Fruit fly (Drosophila melanogaster) whole organism, pupa: Measurements from ENCODE around the gene p-cup.

ENCODE experiments used
- CG10348 ChIP-seq: fragments of 200-800 bp; sonication (Bioruptor generic); IDR thresholded peaks from 2 replicates; pipeline ENCODE4 v1.3.6; 2022; ENCODE audit warnings: missing biosample characterization, missing genetic modification characterization
- CG12605 ChIP-seq: fragments of 200-800 bp; sonication (Bioruptor generic); IDR thresholded peaks from 2 replicates; pipeline ENCODE4 v1.3.6; 2022; ENCODE audit warnings: missing biosample characterization, missing genetic modification characterization
- CG13204 ChIP-seq: fragments of 200-800 bp; sonication (Bioruptor generic); optimal IDR thresholded peaks from 2 replicates; lab custom pipeline; 2018; ENCODE audit warnings: missing biosample characterization, mild to moderate bottlenecking, missing genetic modification characterization, moderate library complexity
- CG14655 ChIP-seq: fragments of 200-800 bp; sonication (Bioruptor generic); optimal IDR thresholded peaks from 3 replicates; lab custom pipeline; 2017; ENCODE audit warnings: mild to moderate bottlenecking, missing biosample characterization, missing genetic modification reagents, missing genetic modification characterization
- CG15710 ChIP-seq: fragments of 200-800 bp; sonication (Bioruptor generic); optimal IDR thresholded peaks from 2 replicates; lab custom pipeline; 2018; ENCODE audit warnings: missing biosample characterization, mild to moderate bottlenecking, missing genetic modification characterization, moderate library complexity
- CG17806 ChIP-seq: fragments of 200-800 bp; sonication (Bioruptor generic); optimal IDR thresholded peaks from 2 replicates; lab custom pipeline; 2018; ENCODE audit warnings: missing biosample characterization, mild to moderate bottlenecking, missing genetic modification characterization, moderate library complexity
- CG32121 ChIP-seq: fragments of 200-800 bp; sonication (Bioruptor generic); IDR thresholded peaks from 2 replicates; pipeline ENCODE4 v1.3.6; 2022; ENCODE audit warnings: missing biosample characterization, missing genetic modification characterization
- CG34367 ChIP-seq: fragments of 200-800 bp; sonication (Bioruptor generic); optimal IDR thresholded peaks from 2 replicates; lab custom pipeline; 2018; ENCODE audit warnings: missing biosample characterization, mild to moderate bottlenecking, missing genetic modification characterization
- CG4496 ChIP-seq: fragments of 200-800 bp; sonication (Bioruptor generic); IDR thresholded peaks from 3 replicates; pipeline ENCODE4 v1.3.6; 2022; ENCODE audit warnings: missing biosample characterization, missing genetic modification characterization
- CG8159 ChIP-seq: fragments of 200-800 bp; sonication (Bioruptor generic); optimal IDR thresholded peaks from 3 replicates; lab custom pipeline; 2018; ENCODE audit warnings: missing biosample characterization, mild to moderate bottlenecking, missing genetic modification characterization, moderate library complexity
- CG8301 ChIP-seq: fragments of 200-800 bp; sonication (Bioruptor generic); optimal IDR thresholded peaks from 2 replicates; lab custom pipeline; 2018; ENCODE audit warnings: missing biosample characterization, mild to moderate bottlenecking, missing genetic modification characterization
- CG9948 ChIP-seq: fragments of 200-800 bp; sonication (Bioruptor generic); optimal IDR thresholded peaks from 2 replicates; lab custom pipeline; 2018; ENCODE audit warnings: missing biosample characterization, mild to moderate bottlenecking, missing genetic modification characterization, moderate library complexity
- D1 ChIP-seq: fragments of 200-800 bp; sonication (Bioruptor generic); optimal IDR thresholded peaks from 2 replicates; lab custom pipeline; 2018; ENCODE audit warnings: missing biosample characterization, mild to moderate bottlenecking, missing genetic modification characterization, moderate library complexity
- EcR ChIP-seq: fragments of 200-800 bp; sonication (Bioruptor generic); optimal IDR thresholded peaks from 3 replicates; lab custom pipeline; 2019; ENCODE audit warnings: missing biosample characterization, missing genetic modification characterization, mild to moderate bottlenecking, moderate library complexity, missing genetic modification reagents
- Ets98B ChIP-seq: fragments of 200-800 bp; sonication (Bioruptor generic); IDR thresholded peaks from 2 replicates; pipeline ENCODE4 v1.3.6; 2022; ENCODE audit warnings: missing biosample characterization, missing genetic modification characterization
- Pif1A ChIP-seq: fragments of 200-800 bp; sonication (Bioruptor generic); optimal IDR thresholded peaks from 3 replicates; lab custom pipeline; 2016; ENCODE audit warnings: missing biosample characterization, missing genetic modification characterization
- Pif1B ChIP-seq: fragments of 200-800 bp; sonication (Bioruptor generic); optimal IDR thresholded peaks from 3 replicates; lab custom pipeline; 2016; ENCODE audit warnings: missing biosample characterization, missing genetic modification characterization
- Snoo ChIP-seq: fragments of 200-800 bp; sonication (Bioruptor generic); optimal IDR thresholded peaks from 3 replicates; lab custom pipeline; 2017; ENCODE audit warnings: missing biosample characterization, mild to moderate bottlenecking, missing genetic modification characterization, inconsistent platforms
- fd96Ca ChIP-seq: fragments of 200-800 bp; sonication (Bioruptor generic); IDR thresholded peaks from 3 replicates; pipeline ENCODE4 v1.3.6; 2022; ENCODE audit warnings: missing biosample characterization, missing genetic modification characterization
- gl ChIP-seq: fragments of 200-800 bp; sonication (Bioruptor generic); optimal IDR thresholded peaks from 2 replicates; lab custom pipeline; 2018; ENCODE audit warnings: missing biosample characterization, mild to moderate bottlenecking, missing genetic modification characterization
- rn ChIP-seq: fragments of 200-800 bp; sonication (Bioruptor generic); IDR thresholded peaks from 2 replicates; pipeline ENCODE4 v1.3.6; 2022; ENCODE audit warnings: missing biosample characterization, missing genetic modification characterization

Gene p-cup

dm6 chrX:17448674-17449073 is at the start of gene p-cup:
TSS of gene p-cup (minus strand) at chrX:17448774.
- no peak for TF ChIP-seq CG8301 (tag; lab: Kevin White, UChicago)
- TF ChIP-seq Pif1A (GFP tag; lab: Kevin White, UChicago): no peak
- no peak for TF ChIP-seq CG15710
- TF ChIP-seq Ets98B (GFP tag; lab: Robert Waterston, UW): no peak
- TF ChIP-seq CG14655: no peak
- no peak for TF ChIP-seq rn (GFP tag; lab: Robert Waterston, UW)
- no peak for TF ChIP-seq CG34367 (tag; lab: Kevin White, UChicago)
- TF ChIP-seq CG4496 (GFP tag; lab: Robert Waterston, UW): no peak
- no peak for TF ChIP-seq CG13204
- TF ChIP-seq D1 (tag; lab: Kevin White, UChicago): no peak
- no peak for TF ChIP-seq CG32121 (GFP tag; lab: Robert Waterston, UW)
- no peak for TF ChIP-seq EcR
- TF ChIP-seq Snoo (tag; lab: Kevin White, UChicago): no peak
- TF ChIP-seq CG12605 (GFP tag; lab: Robert Waterston, UW): no peak
- TF ChIP-seq CG10348 (GFP tag; lab: Robert Waterston, UW): no peak
- no peak for TF ChIP-seq CG9948 (tag; lab: Kevin White, UChicago)
- TF ChIP-seq CG17806 (tag; lab: Kevin White, UChicago): no peak

- TF ChIP-seq fd96Ca (no peak), Pif1A (GFP tag; lab: Kevin White, UChicago) (peak; percentile 4), EcR (peak; percentile 2), CG15710 (peak; percentile 22), CG8301 (tag; lab: Kevin White, UChicago) (peak; percentile 36), CG9948 (tag; lab: Kevin White, UChicago) (peak; percentile 30), CG34367 (tag; lab: Kevin White, UChicago) (no peak), CG8159 (tag; lab: Kevin White, UChicago) (peak; percentile 62), rn (GFP tag; lab: Robert Waterston, UW) (0 out of 2 replicates have a peak, but pooled peaks have one; percentile 7), CG12605 (GFP tag; lab: Robert Waterston, UW) (peak; percentile 24; the same call in 1 of the 2 replicates), CG10348 (GFP tag; lab: Robert Waterston, UW) (no peak), CG14655 (peak; percentile 58), CG17806 (tag; lab: Kevin White, UChicago) (peak; percentile 33)
- TF ChIP-seq, all 21 proteins: peak for 10
These were observed 46.7 kb upstream of the p-cup start for dm6 chrX:17495244-17495798.

- peak; percentile 42 for TF ChIP-seq CG34367 (tag; lab: Kevin White, UChicago)
- TF ChIP-seq Pif1A (GFP tag; lab: Kevin White, UChicago): peak; percentile 32
- peak; percentile 58 for TF ChIP-seq CG8159 (tag; lab: Kevin White, UChicago)
- peak; percentile 60 for TF ChIP-seq CG15710
- no peak for TF ChIP-seq CG10348 (GFP tag; lab: Robert Waterston, UW)
- peak; percentile 57 for TF ChIP-seq Ets98B (GFP tag; lab: Robert Waterston, UW)
- TF ChIP-seq EcR: peak; percentile 42
- no peak for TF ChIP-seq CG12605 (GFP tag; lab: Robert Waterston, UW)
- peak; percentile 68; the same call in 2 of the 3 replicates for TF ChIP-seq fd96Ca
- peak; percentile 30 for TF ChIP-seq CG17806 (tag; lab: Kevin White, UChicago)
- peak; percentile 67 for TF ChIP-seq CG4496 (GFP tag; lab: Robert Waterston, UW)
- TF ChIP-seq CG13204: no peak
- peak; percentile 41 for TF ChIP-seq CG9948 (tag; lab: Kevin White, UChicago)
- no peak for TF ChIP-seq gl (tag; lab: Kevin White, UChicago)
- TF ChIP-seq rn (GFP tag; lab: Robert Waterston, UW): no peak
- TF ChIP-seq CG8301 (tag; lab: Kevin White, UChicago): peak; percentile 48
- TF ChIP-seq CG14655: peak; percentile 67
- peak; percentile 55; the same call in 1 of the 2 replicates for TF ChIP-seq CG32121 (GFP tag; lab: Robert Waterston, UW)
- TF ChIP-seq D1 (tag; lab: Kevin White, UChicago): no peak
- TF ChIP-seq Snoo (tag; lab: Kevin White, UChicago): peak; percentile 65
- peak; percentile 46 for TF ChIP-seq Pif1B
These were observed 45.2 kb upstream of the p-cup start for dm6 chrX:17493635-17494296.

dm6 chrX:17491184-17491583 is 42.6 kb upstream of the p-cup start:
- TF ChIP-seq CG13204 (peak; percentile 42), gl (tag; lab: Kevin White, UChicago) (peak; percentile 66), CG32121 (GFP tag; lab: Robert Waterston, UW) (peak; percentile 83), Snoo (tag; lab: Kevin White, UChicago) (peak; percentile 93), CG17806 (tag; lab: Kevin White, UChicago) (peak; percentile 80), CG8159 (tag; lab: Kevin White, UChicago) (peak; percentile 76), fd96Ca (peak; percentile 90), CG10348 (GFP tag; lab: Robert Waterston, UW) (no peak), rn (GFP tag; lab: Robert Waterston, UW) (peak; percentile 73), CG8301 (tag; lab: Kevin White, UChicago) (peak; percentile 85), CG34367 (tag; lab: Kevin White, UChicago) (peak; percentile 72), EcR (no peak), CG14655 (peak; percentile 88), CG4496 (GFP tag; lab: Robert Waterston, UW) (peak; percentile 93), Pif1A (GFP tag; lab: Kevin White, UChicago) (peak; percentile 89), Ets98B (GFP tag; lab: Robert Waterston, UW) (peak; percentile 84), CG15710 (peak; percentile 82), CG12605 (GFP tag; lab: Robert Waterston, UW) (peak; percentile 88), Pif1B (peak; percentile 89), D1 (tag; lab: Kevin White, UChicago) (peak; percentile 16), CG9948 (tag; lab: Kevin White, UChicago) (peak; percentile 81)
- TF ChIP-seq, all 21 proteins: peak for 19
